Worm (Caenorhabditis elegans) whole organism, young adult: ENCODE results near the gene F14D2.7.
A peak's percentile ranks its signal among the peaks of the same experiment; 100 is the strongest.

Source experiments
- F22D6.2 ChIP-seq: sonication (generic microtip); optimal IDR thresholded peaks from 2 replicates; lab custom pipeline; 2016; ENCODE audit warnings: mild to moderate bottlenecking, missing genetic modification characterization, missing compliant biosample characterization
- F39B2.1 ChIP-seq: fragments of 200-800 bp; sonication (Bioruptor generic); IDR thresholded peaks from 2 replicates; pipeline ENCODE4 v1.3.6; 2022; ENCODE audit warnings: missing genetic modification reagents, missing genetic modification characterization, missing compliant biosample characterization
- F57A8.1 ChIP-seq: fragments of 200-800 bp; sonication (Bioruptor generic); optimal IDR thresholded peaks from 2 replicates; lab custom pipeline; 2018; ENCODE audit warnings: mild to moderate bottlenecking, missing genetic modification characterization, moderate library complexity, missing compliant biosample characterization
- Y53G8AR.9 ChIP-seq: fragments of 200-800 bp; sonication (Bioruptor generic); conservative IDR thresholded peaks from 2 replicates; pipeline ENCODE4 v1.3.6; 2022; ENCODE audit warnings: missing genetic modification reagents, missing genetic modification characterization, missing compliant biosample characterization
- Y67H2A.10 ChIP-seq: fragments of 200-800 bp; sonication (Bioruptor generic); conservative IDR thresholded peaks from 2 replicates; pipeline ENCODE4 v1.3.6; 2022; ENCODE audit warnings: missing genetic modification reagents, missing genetic modification characterization, missing compliant biosample characterization
- aptf-2 ChIP-seq: fragments of 200-800 bp; sonication (Bioruptor generic); conservative IDR thresholded peaks from 2 replicates; pipeline ENCODE4 v1.3.6; 2022; ENCODE audit warnings: missing genetic modification reagents, missing genetic modification characterization, missing compliant biosample characterization
- aptf-3 ChIP-seq: fragments of 200-800 bp; sonication (Bioruptor generic); IDR thresholded peaks from 2 replicates; pipeline ENCODE4 v1.3.6; 2022; ENCODE audit warnings: missing genetic modification characterization, missing compliant biosample characterization
- athp-1 ChIP-seq: sonication (generic microtip); optimal IDR thresholded peaks from 2 replicates; lab custom pipeline; 2017; ENCODE audit warnings: mild to moderate bottlenecking, missing genetic modification characterization, missing compliant biosample characterization
- bed-1 ChIP-seq: fragments of 200-800 bp; sonication (Bioruptor generic); IDR thresholded peaks from 2 replicates; pipeline ENCODE4 v1.3.6; 2022; ENCODE audit warnings: missing genetic modification reagents, missing genetic modification characterization, missing compliant biosample characterization
- cebp-2 ChIP-seq: fragments of 200-800 bp; sonication (Bioruptor generic); IDR thresholded peaks from 2 replicates; pipeline ENCODE4 v1.3.6; 2022; ENCODE audit warnings: missing genetic modification characterization, missing compliant biosample characterization
- ceh-100 ChIP-seq: fragments of 200-800 bp; sonication (Bioruptor generic); IDR thresholded peaks from 2 replicates; pipeline ENCODE4 v1.3.6; 2022; ENCODE audit warnings: missing genetic modification reagents, missing genetic modification characterization, missing compliant biosample characterization
- dpl-1 ChIP-seq: fragments of 150-350 bp; optimal IDR thresholded peaks from 2 replicates; lab custom pipeline; 2014; ENCODE audit warnings: missing biosample characterization, missing genetic modification reagents, missing genetic modification characterization
- efl-1 ChIP-seq: fragments of 150-350 bp; optimal IDR thresholded peaks from 2 replicates; lab custom pipeline; 2014; ENCODE audit warnings: missing biosample characterization, missing genetic modification reagents, missing genetic modification characterization
- egl-44 ChIP-seq: fragments of 200-800 bp; sonication (Bioruptor generic); IDR thresholded peaks from 2 replicates; pipeline ENCODE4 v1.3.6; 2022; ENCODE audit warnings: missing genetic modification reagents, missing genetic modification characterization, missing compliant biosample characterization
- fkh-3 ChIP-seq: sonication (generic microtip); optimal IDR thresholded peaks from 2 replicates; lab custom pipeline; 2016; ENCODE audit warnings: mild to moderate bottlenecking, missing genetic modification characterization, missing compliant biosample characterization
- hlh-26 ChIP-seq: fragments of 200-800 bp; sonication (Bioruptor generic); conservative IDR thresholded peaks from 2 replicates; pipeline ENCODE4 v1.3.6; 2022; ENCODE audit warnings: missing genetic modification reagents, missing genetic modification characterization, missing compliant biosample characterization
- hrde-1 ChIP-seq: sonication (generic microtip); optimal IDR thresholded peaks from 2 replicates; lab custom pipeline; 2016; ENCODE audit warnings: missing genetic modification characterization, mild to moderate bottlenecking, missing compliant biosample characterization, moderate library complexity, missing genotype, missing genetic modification reagents, borderline replicate concordance
- hsf-1 ChIP-seq: fragments of 200-800 bp; sonication (Bioruptor generic); IDR thresholded peaks from 2 replicates; pipeline ENCODE4 v1.3.6; 2022; ENCODE audit warnings: missing genetic modification reagents, missing genetic modification characterization, missing compliant biosample characterization
- let-526 ChIP-seq: fragments of 200-800 bp; sonication (Bioruptor generic); IDR thresholded peaks from 2 replicates; pipeline ENCODE4 v1.3.6; 2022; ENCODE audit warnings: missing genetic modification reagents, missing genetic modification characterization, missing compliant biosample characterization
- let-607 ChIP-seq, 2 experiments: fragments of 200-800 bp in 1 of 2; sonication (Bioruptor generic) in 1 of 2; sonication (generic microtip) in 1 of 2; optimal IDR thresholded peaks; 2 replicates each; lab custom pipeline; 2016 to 2018; ENCODE audit warnings: mild to moderate bottlenecking in 2 of 2, missing compliant biosample characterization in 2 of 2, missing genetic modification characterization in 2 of 2, moderate library complexity in 2 of 2, missing genotype in 1 of 2
- lin-35 ChIP-seq, 3 experiments: fragments of 150-350 bp in 2 of 3; sonication (generic microtip) in 1 of 3; optimal IDR thresholded peaks; 2 replicates each; lab custom pipeline; 2014 to 2018; ENCODE audit warnings: missing biosample characterization in 3 of 3, missing genetic modification characterization in 3 of 3, missing genetic modification reagents in 3 of 3
- lin-54 ChIP-seq: fragments of 200-800 bp; sonication (Bioruptor generic); optimal IDR thresholded peaks from 2 replicates; lab custom pipeline; 2018; ENCODE audit warnings: mild to moderate bottlenecking, missing genetic modification characterization, missing compliant biosample characterization
- lir-1 ChIP-seq: fragments of 200-800 bp; sonication (Bioruptor generic); conservative IDR thresholded peaks from 2 replicates; pipeline ENCODE4 v1.3.6; 2022; ENCODE audit warnings: missing genetic modification reagents, missing genetic modification characterization, missing compliant biosample characterization
- madf-6 ChIP-seq: fragments of 200-800 bp; sonication (Bioruptor generic); IDR thresholded peaks from 2 replicates; pipeline ENCODE4 v1.3.6; 2022; ENCODE audit warnings: missing genetic modification reagents, missing genetic modification characterization, missing compliant biosample characterization
- madf-8 ChIP-seq: fragments of 200-800 bp; sonication (Bioruptor generic); conservative IDR thresholded peaks from 2 replicates; pipeline ENCODE4 v1.3.6; 2022; ENCODE audit warnings: missing genetic modification reagents, missing genetic modification characterization, missing compliant biosample characterization
- mel-28 ChIP-seq: sonication (generic microtip); optimal IDR thresholded peaks from 2 replicates; lab custom pipeline; 2016; ENCODE audit warnings: borderline replicate concordance, mild to moderate bottlenecking, missing genetic modification characterization, missing compliant biosample characterization
- nfyb-1 ChIP-seq: fragments of 200-800 bp; sonication (Bioruptor generic); IDR thresholded peaks from 2 replicates; pipeline ENCODE4 v1.3.6; 2022; ENCODE audit warnings: missing genetic modification reagents, missing genetic modification characterization, missing compliant biosample characterization
- nhr-179 ChIP-seq: sonication (generic microtip); optimal IDR thresholded peaks from 2 replicates; lab custom pipeline; 2016; ENCODE audit warnings: mild to moderate bottlenecking, missing genetic modification characterization, missing compliant biosample characterization
- nhr-80 ChIP-seq: sonication (generic microtip); optimal IDR thresholded peaks from 2 replicates; lab custom pipeline; 2016; ENCODE audit warnings: missing genetic modification characterization, missing compliant biosample characterization
- nhr-90 ChIP-seq: sonication (generic microtip); optimal IDR thresholded peaks from 2 replicates; lab custom pipeline; 2016; ENCODE audit warnings: missing genotype, mild to moderate bottlenecking, missing genetic modification characterization, missing compliant biosample characterization
- pha-4 ChIP-seq: fragments of 150-350 bp; sonication (generic microtip); optimal IDR thresholded peaks from 2 replicates; lab custom pipeline; 2014; ENCODE audit warnings: missing biosample characterization, missing genetic modification reagents, missing genetic modification characterization
- snpc-1.1 ChIP-seq: sonication (generic microtip); optimal IDR thresholded peaks from 2 replicates; lab custom pipeline; 2017; ENCODE audit warnings: missing genetic modification characterization, mild to moderate bottlenecking, missing compliant biosample characterization, antibody characterized with exemption, moderate library complexity, missing genotype, missing genetic modification reagents; ENCODE audit not compliant: insufficient read depth
- snpc-1.3 ChIP-seq: sonication (generic microtip); optimal IDR thresholded peaks from 2 replicates; lab custom pipeline; 2017; ENCODE audit warnings: missing genetic modification characterization, mild to moderate bottlenecking, missing compliant biosample characterization, antibody characterized with exemption, moderate library complexity, missing genotype, missing genetic modification reagents; ENCODE audit not compliant: insufficient read depth
- tbp1 ChIP-seq: fragments of 200-800 bp; sonication (Bioruptor generic); optimal IDR thresholded peaks from 2 replicates; lab custom pipeline; 2018; ENCODE audit warnings: mild to moderate bottlenecking, missing genetic modification characterization, missing compliant biosample characterization
- tlf-1 ChIP-seq: fragments of 200-800 bp; sonication (Bioruptor generic); optimal IDR thresholded peaks from 2 replicates; lab custom pipeline; 2018; ENCODE audit warnings: mild to moderate bottlenecking, missing genetic modification characterization, missing compliant biosample characterization
- zim-3 ChIP-seq: sonication (generic microtip); optimal IDR thresholded peaks from 2 replicates; lab custom pipeline; 2017; ENCODE audit warnings: mild to moderate bottlenecking, missing genetic modification characterization, moderate library complexity, missing compliant biosample characterization
- ztf-26 ChIP-seq: sonication (generic microtip); optimal IDR thresholded peaks from 2 replicates; lab custom pipeline; 2017; ENCODE audit warnings: missing genetic modification characterization, missing compliant biosample characterization

The F14D2.7 gene

ce11 chrII:3381510-3381909 is 43.1 kb upstream of the F14D2.7 start, which contains the start of gene T06D4.1:
T06D4.1 (plus strand) TSS chrII:3381830.
- no peak for TF ChIP-seq fkh-3
- TF ChIP-seq madf-8 (GFP tag; lab: Robert Waterston, UW), result peak; percentile 76
- TF ChIP-seq ceh-100, result no peak
- no peak for TF ChIP-seq lir-1 (GFP tag; lab: Robert Waterston, UW)
- TF ChIP-seq lin-54 (GFP tag; lab: Kevin White, UChicago), result no peak
- TF ChIP-seq snpc-1.3 (tag; lab: Kevin White, UChicago), result no peak
- peak; percentile 12 for TF ChIP-seq snpc-1.1
- no peak for TF ChIP-seq nhr-80 (tag; lab: Kevin White, UChicago)
- no peak for TF ChIP-seq F22D6.2 (tag; lab: Kevin White, UChicago)
- no peak for TF ChIP-seq zim-3 (tag; lab: Kevin White, UChicago)
- peak; percentile 1 for TF ChIP-seq dpl-1
- peak; percentile 80 for TF ChIP-seq efl-1 (GFP tag; lab: Kevin White, UChicago)
- no peak for TF ChIP-seq athp-1 (tag; lab: Kevin White, UChicago)
- no peak for TF ChIP-seq nfyb-1 (GFP tag; lab: Robert Waterston, UW)
- no peak for TF ChIP-seq Y53G8AR.9 (GFP tag; lab: Robert Waterston, UW)
- no peak for TF ChIP-seq aptf-3 (GFP tag; lab: Robert Waterston, UW)
- no peak for TF ChIP-seq pha-4 (tag; lab: Kevin White, UChicago)
- TF ChIP-seq lin-35 (GFP tag; optimal IDR thresholded peaks at IDR 0.05; lab: Kevin White, UChicago), result no peak
- TF ChIP-seq aptf-2 (GFP tag; lab: Robert Waterston, UW), result 0 out of 2 replicates have a peak, but pooled peaks have one; percentile 5
- peak; percentile 69 for TF ChIP-seq madf-6 (GFP tag; lab: Robert Waterston, UW)
- TF ChIP-seq nhr-179 (tag; lab: Kevin White, UChicago), result no peak
- TF ChIP-seq tlf-1, result no peak
- TF ChIP-seq egl-44 (GFP tag; lab: Robert Waterston, UW), result no peak
- no peak for TF ChIP-seq bed-1 (GFP tag; lab: Robert Waterston, UW)
- TF ChIP-seq, all 124 proteins: peak for 6

ce11 chrII:3378275-3378674 is 39.8 kb upstream of the F14D2.7 start, which contains the start of gene Y49F6C.2:
Y49F6C.2 (plus strand) TSS chrII:3378575.
- no peak for TF ChIP-seq hrde-1 (tag; lab: Kevin White, UChicago)
- TF ChIP-seq F39B2.1 (GFP tag; lab: Robert Waterston, UW), result no peak
- no peak for TF ChIP-seq nhr-90
- TF ChIP-seq hlh-26 (GFP tag; lab: Robert Waterston, UW), result no peak
- TF ChIP-seq let-526 (GFP tag; lab: Robert Waterston, UW), result no peak
- no peak for TF ChIP-seq nfyb-1 (GFP tag; lab: Robert Waterston, UW)
- TF ChIP-seq zim-3 (tag; lab: Kevin White, UChicago), result no peak
- no peak for TF ChIP-seq nhr-80 (tag; lab: Kevin White, UChicago)
- no peak for TF ChIP-seq hsf-1 (GFP tag; lab: Robert Waterston, UW)
- TF ChIP-seq Y67H2A.10 (GFP tag; lab: Robert Waterston, UW), result no peak
- no peak for TF ChIP-seq mel-28 (tag; lab: Kevin White, UChicago)
- TF ChIP-seq, all 124 proteins: peak for 0

ce11 chrII:3376789-3377188 is 38.3 kb upstream of the F14D2.7 start, which contains the start of gene bath-9:
bath-9 (plus strand) TSS chrII:3377089.
- no peak for TF ChIP-seq F57A8.1 (GFP tag; lab: Kevin White, UChicago)
- no peak for TF ChIP-seq let-607 (tag; optimal IDR thresholded peaks at IDR 0.05; lab: Kevin White, UChicago)
- no peak for TF ChIP-seq pha-4 (tag; lab: Kevin White, UChicago)
- TF ChIP-seq cebp-2 (GFP tag; lab: Robert Waterston, UW), result no peak
- no peak for TF ChIP-seq tbp1 (GFP tag; lab: Kevin White, UChicago)
- TF ChIP-seq aptf-3 (GFP tag; lab: Robert Waterston, UW), result no peak
- TF ChIP-seq ztf-26 (tag; lab: Kevin White, UChicago), result no peak
- TF ChIP-seq mel-28 (tag; lab: Kevin White, UChicago), result no peak
